Fruit fly (Drosophila melanogaster) whole organism, adult: ENCODE measurements around the gene CG11854.

Experiments used
- CG1620 ChIP-seq: fragments of 200-800 bp; sonication (Bioruptor generic); optimal IDR thresholded peaks from 2 replicates; lab custom pipeline; 2016; ENCODE audit warnings: missing biosample characterization, missing genetic modification characterization
- cic ChIP-seq: fragments of 200-800 bp; sonication (Bioruptor generic); optimal IDR thresholded peaks from 2 replicates; lab custom pipeline; 2017; ENCODE audit warnings: missing biosample characterization, mild to moderate bottlenecking, missing genetic modification characterization, moderate library complexity
- pad ChIP-seq: fragments of 200-800 bp; sonication (Bioruptor generic); optimal IDR thresholded peaks from 3 replicates; lab custom pipeline; 2017; ENCODE audit warnings: missing biosample characterization, missing genetic modification characterization, mild to moderate bottlenecking, moderate library complexity, missing genetic modification reagents

DNA sequence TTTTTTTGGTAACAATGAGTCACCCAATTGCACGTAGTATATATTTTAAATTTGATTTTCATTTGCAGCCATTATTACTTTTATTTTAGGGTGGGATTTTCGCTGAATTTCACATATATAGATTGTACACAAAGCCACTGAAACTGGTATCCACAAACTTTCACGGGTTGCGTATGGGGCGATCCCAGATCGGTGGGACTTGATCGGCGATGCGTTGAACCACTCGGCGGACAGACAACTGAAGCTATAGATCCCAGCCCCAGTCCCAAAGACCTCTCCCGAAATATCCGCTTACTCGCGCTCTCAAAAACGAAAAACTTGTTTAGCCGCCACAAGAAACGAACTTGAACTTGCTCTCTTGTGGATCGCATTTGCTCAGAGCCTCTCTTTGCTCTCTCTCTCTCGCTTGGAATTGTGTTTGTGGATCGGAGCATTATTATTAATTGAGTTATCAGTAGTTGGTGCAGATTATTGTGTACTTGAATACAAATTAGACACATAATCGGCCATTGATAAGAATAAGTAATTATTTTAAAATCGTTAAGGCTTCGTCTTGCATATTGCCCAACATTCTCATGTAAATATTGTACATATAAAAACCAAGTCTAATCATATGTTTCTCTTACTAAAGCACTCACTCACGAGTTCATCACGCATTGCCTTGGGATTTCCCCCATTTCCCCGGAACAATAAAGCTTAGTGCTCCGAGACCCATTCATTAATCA lies 33.6 kb upstream of the CG11854 start, which contains the start of gene Cad96Ca:
- no peak for TF ChIP-seq CG1620
- no peak for TF ChIP-seq cic (GFP tag; lab: Kevin White, UChicago)
- TF ChIP-seq pad (GFP tag; lab: Kevin White, UChicago), result no peak
